Worm (Caenorhabditis elegans): ENCODE data around the gene W01F3.2.

The W01F3.2 gene

DNA sequence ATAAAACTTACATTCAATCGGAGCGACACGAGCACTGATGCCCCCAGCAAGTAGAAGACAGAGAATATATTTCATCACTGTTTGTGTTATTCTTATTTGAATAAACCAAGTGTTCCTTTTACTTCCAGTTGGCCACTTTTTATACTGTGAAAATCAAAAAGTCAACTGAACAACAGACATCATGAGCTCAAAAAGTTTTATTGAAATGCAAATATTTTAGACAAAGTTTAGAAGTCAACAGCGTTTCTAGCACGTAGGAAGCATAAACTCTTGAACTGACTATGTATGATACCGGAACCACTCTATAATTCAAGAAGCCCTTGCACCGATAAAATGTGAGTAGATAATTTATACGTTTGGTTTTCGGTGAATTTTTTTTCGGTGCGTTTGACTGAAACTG lies 28.9 kb upstream of the W01F3.2 start, which contains the start of gene F46B3.14:
Gene F46B3.14 (minus strand): TSS at position 101 of the 400 bp plus-strand sequence.
- TF ChIP-seq nhr-11 (tag; optimal IDR thresholded peaks at IDR 0.05) (no peak), zip-5 (tag; optimal IDR thresholded peaks at IDR 0.05) (no peak), K09A11.1 (tag; optimal IDR thresholded peaks at IDR 0.05; ENCODE audit: insufficient read depth) (no peak), ceh-14 (tag; optimal IDR thresholded peaks at IDR 0.05) (no peak), ttx-3 (tag; optimal IDR thresholded peaks at IDR 0.05) (no peak), tbx-7 (tag; optimal IDR thresholded peaks at IDR 0.05) (no peak), pha-2 (tag; optimal IDR thresholded peaks at IDR 0.05) (no peak), lim-6 (tag; optimal IDR thresholded peaks at IDR 0.05) (no peak), rnt-1 (tag; optimal IDR thresholded peaks at IDR 0.05) (no peak), ztf-16 (tag; optimal IDR thresholded peaks at IDR 0.05) (no peak)

DNA sequence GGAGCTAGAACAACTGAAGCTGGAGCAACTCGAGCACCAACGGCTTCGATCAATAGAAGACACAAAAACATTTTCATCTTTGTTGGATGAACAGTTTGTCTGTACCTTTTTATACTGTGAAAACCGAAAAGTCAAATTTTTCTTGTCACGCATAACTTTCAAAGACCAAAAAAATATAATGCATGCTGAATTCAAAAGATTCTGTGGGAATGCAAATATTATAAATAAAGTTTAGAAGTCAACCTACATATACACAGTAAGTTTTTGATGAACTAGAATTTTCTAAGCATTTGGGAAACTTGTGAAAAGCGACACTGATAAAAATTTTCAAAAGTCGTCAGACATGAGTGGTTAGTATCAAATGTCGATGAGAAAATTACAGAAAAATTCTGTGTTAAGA lies 26.5 kb upstream of the W01F3.2 start, which contains the start of gene F46B3.15:
Gene F46B3.15 (minus strand): TSS at position 101 of the 400 bp plus-strand sequence.
- TF ChIP-seq ama-1 (optimal IDR thresholded peaks at IDR 0.05) (no peak), ceh-9 (tag; optimal IDR thresholded peaks at IDR 0.05) (no peak)

DNA sequence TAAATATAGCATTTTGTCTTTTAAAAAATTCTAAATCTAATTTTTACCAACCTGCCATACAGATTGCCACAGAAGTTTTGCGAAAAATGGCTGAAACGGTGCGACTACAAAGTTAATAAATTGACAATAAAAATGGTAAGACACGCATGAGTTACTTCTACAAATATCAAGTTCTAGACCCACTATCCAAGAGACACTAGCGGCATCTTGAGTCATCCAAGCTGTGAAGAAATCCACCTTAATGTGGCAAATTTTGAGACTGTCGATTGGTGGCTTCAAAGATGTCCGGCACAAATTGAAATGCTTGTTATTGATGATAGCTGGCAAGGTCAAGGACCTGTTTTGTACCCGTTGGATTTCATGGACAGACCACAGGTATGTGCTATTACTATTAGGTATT lies 25.8 kb upstream of the W01F3.2 start, which contains the start of gene F46B3.16:
Gene F46B3.16 (plus strand): TSS at position 301 of the 400 bp plus-strand sequence.
- TF ChIP-seq tbx-2 (tag; optimal IDR thresholded peaks at IDR 0.05) = no peak

DNA sequence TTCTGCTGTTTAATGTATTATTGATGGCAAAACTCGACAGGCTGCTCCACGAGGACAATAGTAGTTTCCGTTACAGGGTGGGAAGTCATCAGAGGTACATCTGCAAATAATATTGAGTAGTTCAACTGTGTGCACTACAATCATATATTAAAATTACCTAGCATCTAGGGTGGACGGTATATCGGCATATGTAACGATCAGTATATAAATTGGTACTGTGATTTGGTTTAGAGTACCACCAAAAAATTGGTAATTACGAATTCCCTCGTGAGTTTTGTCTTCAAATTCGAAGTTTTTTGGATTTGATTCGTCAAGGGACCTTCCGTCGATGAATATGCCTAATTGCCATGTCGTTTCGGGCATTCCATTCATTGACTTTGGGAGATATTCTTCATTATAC lies 23.3 kb upstream of the W01F3.2 start, which contains the start of gene ttr-13:
Gene ttr-13 (minus strand): TSS at position 101 of the 400 bp plus-strand sequence.
- TF ChIP-seq ceh-2 (tag; optimal IDR thresholded peaks at IDR 0.05) = no peak
- TF ChIP-seq pros-1 (tag; optimal IDR thresholded peaks at IDR 0.05) = no peak
- TF ChIP-seq sox-4 (tag; optimal IDR thresholded peaks at IDR 0.05) = no peak
- no peak for TF ChIP-seq ama-1 (optimal IDR thresholded peaks at IDR 0.05)
- no peak for TF ChIP-seq ets-4 (tag; optimal IDR thresholded peaks at IDR 0.05)
- TF ChIP-seq mec-3 (tag; optimal IDR thresholded peaks at IDR 0.05; ENCODE audit: borderline replicate concordance) = no peak
- TF ChIP-seq pqm-1 (tag; optimal IDR thresholded peaks at IDR 0.05) = no peak
- no peak for TF ChIP-seq tbx-2 (tag; optimal IDR thresholded peaks at IDR 0.05)
- no peak for TF ChIP-seq ceh-30 (tag; optimal IDR thresholded peaks at IDR 0.05)
- no peak for TF ChIP-seq pag-3 (tag; optimal IDR thresholded peaks at IDR 0.05; ENCODE audit: borderline replicate concordance)
- no peak for TF ChIP-seq nfya-1 (tag; optimal IDR thresholded peaks at IDR 0.05)

DNA sequence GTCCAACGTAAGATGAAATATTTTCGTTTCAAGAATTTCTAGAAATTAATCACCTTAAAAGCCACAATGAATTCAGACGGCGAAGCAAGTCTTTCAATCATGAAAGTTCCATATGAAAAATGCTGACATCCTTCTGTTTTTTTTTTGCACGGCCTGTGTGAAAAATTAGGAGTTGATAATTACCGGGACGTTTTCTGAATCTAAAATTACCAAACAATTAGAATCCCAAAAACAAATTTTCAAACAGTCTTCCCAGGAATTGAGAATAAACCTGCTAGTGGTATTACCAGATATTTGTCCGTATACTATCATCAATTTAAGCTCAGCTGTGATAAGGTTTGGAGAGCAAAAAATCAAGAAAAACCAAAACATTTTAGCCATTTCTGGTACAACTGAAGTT lies 21.8 kb upstream of the W01F3.2 start, which contains the start of gene Y44A6B.3:
Gene Y44A6B.3 (minus strand): TSS at position 101 of the 400 bp plus-strand sequence.
- TF ChIP-seq ceh-2 (tag; optimal IDR thresholded peaks at IDR 0.05) = no peak
- TF ChIP-seq pqm-1 (tag; optimal IDR thresholded peaks at IDR 0.05) = no peak
- no peak for TF ChIP-seq F13H6.1 (tag; optimal IDR thresholded peaks at IDR 0.05)
- TF ChIP-seq ceh-6 (GFP tag; optimal IDR thresholded peaks at IDR 0.05) = no peak
- TF ChIP-seq ceh-31 (tag; optimal IDR thresholded peaks at IDR 0.05) = no peak
- no peak for TF ChIP-seq fkh-10 (GFP tag; optimal IDR thresholded peaks at IDR 0.05)
- no peak for TF ChIP-seq elt-4 (tag; optimal IDR thresholded peaks at IDR 0.05)
- TF ChIP-seq ceh-30 (tag; optimal IDR thresholded peaks at IDR 0.05) = no peak
- TF ChIP-seq hlh-6 (tag; optimal IDR thresholded peaks at IDR 0.05) = no peak
- TF ChIP-seq Y22D7AL.16 (tag; optimal IDR thresholded peaks at IDR 0.05) = no peak
- TF ChIP-seq nfya-1 (tag; optimal IDR thresholded peaks at IDR 0.05) = no peak

DNA sequence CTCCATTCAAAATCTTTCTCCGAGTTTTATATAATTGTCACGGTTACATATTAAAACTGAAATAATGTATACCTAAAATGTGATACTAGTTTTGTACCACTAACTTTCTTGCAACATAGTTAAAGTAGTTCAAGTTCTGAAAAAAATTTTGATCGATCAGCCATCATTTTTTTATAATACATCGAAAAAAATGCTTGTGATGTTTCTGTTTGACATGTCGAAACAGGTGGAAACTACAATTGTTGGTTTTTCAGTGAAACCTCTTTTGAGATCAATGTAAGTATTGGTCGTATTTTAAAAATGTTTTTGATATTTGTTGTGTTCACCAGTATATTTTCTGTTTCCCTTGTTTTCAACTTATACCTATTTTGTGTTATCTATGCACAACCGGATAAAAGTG lies 20.8 kb upstream of the W01F3.2 start, which contains the start of gene srxa-14:
Gene srxa-14 (plus strand): TSS at position 301 of the 400 bp plus-strand sequence.
- no peak for TF ChIP-seq ceh-14 (tag; optimal IDR thresholded peaks at IDR 0.05)
- TF ChIP-seq gmeb-2 (tag; optimal IDR thresholded peaks at IDR 0.05) = no peak
- TF ChIP-seq fkh-6 (tag; optimal IDR thresholded peaks at IDR 0.05) = no peak
- TF ChIP-seq pha-2 (tag; optimal IDR thresholded peaks at IDR 0.05) = no peak
- TF ChIP-seq ceh-34 (tag; optimal IDR thresholded peaks at IDR 0.05) = no peak
- TF ChIP-seq unc-42 (tag; optimal IDR thresholded peaks at IDR 0.05) = no peak
- no peak for TF ChIP-seq dve-1 (tag; optimal IDR thresholded peaks at IDR 0.05)
- no peak for TF ChIP-seq pros-1 (tag; optimal IDR thresholded peaks at IDR 0.05)
- TF ChIP-seq che-1 (tag; optimal IDR thresholded peaks at IDR 0.05) = no peak
- no peak for TF ChIP-seq pat-9 (tag; optimal IDR thresholded peaks at IDR 0.05)
- TF ChIP-seq C08G9.2 (tag; optimal IDR thresholded peaks at IDR 0.05) = no peak
- TF ChIP-seq elt-2 (tag; optimal IDR thresholded peaks at IDR 0.05) = no peak
- TF ChIP-seq lin-11 (tag; optimal IDR thresholded peaks at IDR 0.05) = no peak
- no peak for TF ChIP-seq hlh-15 (tag; optimal IDR thresholded peaks at IDR 0.05)
- TF ChIP-seq ceh-24 (tag; optimal IDR thresholded peaks at IDR 0.05) = no peak
- no peak for TF ChIP-seq ceh-6 (GFP tag; optimal IDR thresholded peaks at IDR 0.05)
- TF ChIP-seq ref-2 (tag; optimal IDR thresholded peaks at IDR 0.05) = no peak
- TF ChIP-seq sox-2 (GFP tag; IDR thresholded peaks at IDR 0.05) = no peak
